Fruit fly (Drosophila melanogaster) whole organism, adult: ENCODE results near the gene eIF3a.

ENCODE experiments used
- CG12768 ChIP-seq: fragments of 200-800 bp; sonication (Bioruptor generic); optimal IDR thresholded peaks from 2 replicates; lab custom pipeline; 2017; ENCODE audit warnings: missing biosample characterization, missing genetic modification characterization, mild to moderate bottlenecking, moderate library complexity, missing genetic modification reagents
- CG5204 ChIP-seq: fragments of 200-800 bp; sonication (Bioruptor generic); optimal IDR thresholded peaks from 2 replicates; lab custom pipeline; 2016; ENCODE audit warnings: missing biosample characterization, missing genetic modification characterization
- Crg-1 ChIP-seq: fragments of 200-800 bp; sonication (Bioruptor generic); optimal IDR thresholded peaks from 2 replicates; lab custom pipeline; 2016; ENCODE audit warnings: missing biosample characterization, missing genetic modification characterization
- bab1 ChIP-seq: fragments of 200-800 bp; sonication (Bioruptor generic); optimal IDR thresholded peaks from 3 replicates; lab custom pipeline; 2019; ENCODE audit warnings: missing biosample characterization, mild to moderate bottlenecking, missing genetic modification characterization, moderate library complexity

dm6 chr3R:4401977-4402589 is 31.6 kb downstream of the eIF3a start, which contains the start of gene CG9853:
- TF ChIP-seq CG12768: no peak
- no peak for TF ChIP-seq CG5204 (GFP tag; lab: Kevin White, UChicago)
- TF ChIP-seq bab1 (GFP tag; lab: Kevin White, UChicago): no peak
- TF ChIP-seq Crg-1 (GFP tag; lab: Kevin White, UChicago): no peak
